Worm (Caenorhabditis elegans): ENCODE measurements around the gene W02B12.1.

DNA sequence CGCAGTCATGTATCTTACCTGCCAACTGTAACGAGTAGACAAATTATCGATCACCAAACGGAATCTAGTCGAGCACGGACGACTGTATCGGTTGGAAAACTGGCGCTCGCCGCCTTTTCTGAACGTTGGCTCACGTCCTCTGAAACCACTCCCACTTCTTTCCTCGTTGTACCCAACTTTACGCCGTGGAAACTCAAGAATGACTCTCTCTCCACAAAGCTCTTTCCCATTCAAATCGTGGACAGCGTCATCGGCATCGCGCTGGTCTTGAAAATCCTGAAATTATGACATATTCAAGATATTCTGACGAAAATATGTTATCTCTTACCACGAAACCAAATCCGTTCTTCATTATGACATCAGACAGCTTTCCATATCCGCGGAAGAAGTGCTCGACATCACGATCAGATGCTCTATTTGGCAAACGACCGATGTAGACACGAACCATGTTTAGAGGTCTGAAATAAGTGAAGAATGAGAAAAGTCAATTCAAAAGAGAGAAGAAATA lies 3.7 kb downstream of the W02B12.1 start, which contains the start of gene rsp-2:
- TF ChIP-seq mab-5 (tag; optimal IDR thresholded peaks at IDR 0.05): no peak
- no peak for TF ChIP-seq nhr-76 (tag; optimal IDR thresholded peaks at IDR 0.05)
- no peak for TF ChIP-seq unc-62 (GFP tag; optimal IDR thresholded peaks at IDR 0.05)
- TF ChIP-seq sptf-1 (tag; optimal IDR thresholded peaks at IDR 0.05): no peak
